Fruit fly (Drosophila melanogaster): ENCODE results near the gene brwl.

brwl gene

DNA sequence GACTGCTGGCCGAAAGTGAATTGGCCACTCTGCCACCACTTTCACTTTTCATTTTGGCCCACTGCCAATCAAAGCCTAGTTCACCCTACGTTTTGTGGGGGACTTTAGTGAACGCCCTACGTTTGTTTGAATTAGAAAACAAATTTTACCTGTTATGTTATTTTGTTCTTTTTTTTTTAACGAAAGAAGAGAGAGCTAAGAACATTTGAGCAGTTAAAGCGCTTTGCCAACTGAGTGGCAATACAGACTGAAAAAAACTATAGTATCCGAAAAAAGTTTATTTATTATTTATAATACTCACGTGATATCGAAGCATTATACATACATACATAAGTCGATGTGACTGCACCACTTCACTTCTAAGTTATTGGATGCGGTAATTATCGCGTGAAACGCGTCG lies 49.2 kb downstream of the brwl start (continued):
- TF ChIP-seq CG10959 (GFP tag; IDR thresholded peaks at IDR 0.05) (no peak), CG15601 (tag; optimal IDR thresholded peaks at IDR 0.05) (no peak), CG11560 (tag; IDR thresholded peaks at IDR 0.05) (no peak), ab (GFP tag; optimal IDR thresholded peaks at IDR 0.05) (no peak), CG18619 (GFP tag; optimal IDR thresholded peaks at IDR 0.05) (no peak), sc (optimal IDR thresholded peaks at IDR 0.05) (no peak), sc (GFP tag; optimal IDR thresholded peaks at IDR 0.05) (no peak), CG12071 (GFP tag; optimal IDR thresholded peaks at IDR 0.05) (no peak), CG13287 (GFP tag; IDR thresholded peaks at IDR 0.05; ENCODE audit: partially characterized antibody) (no peak), CG12299 (tag; optimal IDR thresholded peaks at IDR 0.05) (no peak), CG2712 (tag; optimal IDR thresholded peaks at IDR 0.05) (no peak), CG17359 (tag; optimal IDR thresholded peaks at IDR 0.05) (peak; percentile 39), Hr51 (GFP tag; optimal IDR thresholded peaks at IDR 0.05) (peak in 1 of 2 experiments; percentile 41), CG8924 (tag; optimal IDR thresholded peaks at IDR 0.05) (no peak), lilli (GFP tag; optimal IDR thresholded peaks at IDR 0.05) (no peak), Lpt (GFP tag; optimal IDR thresholded peaks at IDR 0.05) (no peak), CTCF (GFP tag; optimal IDR thresholded peaks at IDR 0.05) (no peak), CG14965 (GFP tag; optimal IDR thresholded peaks at IDR 0.05; ENCODE audit: borderline replicate concordance) (no peak), psq (GFP tag; optimal IDR thresholded peaks at IDR 0.05) (no peak), CG12744 (GFP tag; optimal IDR thresholded peaks at IDR 0.05) (no peak), CG7556 (GFP tag; optimal IDR thresholded peaks at IDR 0.05) (no peak), CG13296 (GFP tag; optimal IDR thresholded peaks at IDR 0.05) (no peak), CG32772 (GFP tag; IDR thresholded peaks at IDR 0.05) (no peak), Usf (GFP tag; optimal IDR thresholded peaks at IDR 0.05) (no peak), Ssrp (tag; optimal IDR thresholded peaks at IDR 0.05) (no peak), ash1 (GFP tag; optimal IDR thresholded peaks at IDR 0.05) (no peak), Oaz (GFP tag; IDR thresholded peaks at IDR 0.05) (no peak), Hmx (GFP tag; optimal IDR thresholded peaks at IDR 0.05) (no peak), gem (tag; optimal IDR thresholded peaks at IDR 0.05) (peak; percentile 50), chif (GFP tag; optimal IDR thresholded peaks at IDR 0.05) (no peak), onecut (GFP tag; IDR thresholded peaks at IDR 0.05) (no peak), NC2α (GFP tag; optimal IDR thresholded peaks at IDR 0.05) (no peak), zen (tag; optimal IDR thresholded peaks at IDR 0.05) (no peak), CG10654 (GFP tag; optimal IDR thresholded peaks at IDR 0.05) (no peak), Max (GFP tag; optimal IDR thresholded peaks at IDR 0.05) (no peak), fd102C (GFP tag; optimal IDR thresholded peaks at IDR 0.05) (no peak), bowl (GFP tag; IDR thresholded peaks at IDR 0.05) (no peak), CG1603 (tag; optimal IDR thresholded peaks at IDR 0.05) (no peak), her (GFP tag; optimal IDR thresholded peaks at IDR 0.05) (no peak), CG3995 (GFP tag; optimal IDR thresholded peaks at IDR 0.05) (no peak), ERR (GFP tag; optimal IDR thresholded peaks at IDR 0.05) (no peak), jing (GFP tag; optimal IDR thresholded peaks at IDR 0.05) (no peak), Doc3 (GFP tag; IDR thresholded peaks at IDR 0.05; ENCODE audit: partially characterized antibody) (no peak), CG16813 (GFP tag; IDR thresholded peaks at IDR 0.05; ENCODE audit: partially characterized antibody) (no peak), ham (GFP tag; IDR thresholded peaks at IDR 0.05) (no peak), Fer2 (tag; optimal IDR thresholded peaks at IDR 0.05) (no peak), CG7987 (GFP tag; optimal IDR thresholded peaks at IDR 0.05) (no peak), CG8765 (GFP tag; IDR thresholded peaks at IDR 0.05) (no peak), E2f1 (GFP tag; IDR thresholded peaks at IDR 0.05) (no peak), CkIIα-i1 (GFP tag; IDR thresholded peaks at IDR 0.05) (no peak), kay (GFP tag; optimal IDR thresholded peaks at IDR 0.05) (no peak), ATbp (GFP tag; optimal IDR thresholded peaks at IDR 0.05) (no peak), CG32532 (GFP tag; IDR thresholded peaks at IDR 0.05) (no peak)
